Fruit fly (Drosophila melanogaster): ENCODE results near the gene kdn.

kdn gene

dm6 chrX:6366357-6366691 lies 15.9 kb downstream of the kdn start (continued):
- TF ChIP-seq spab (GFP tag; optimal IDR thresholded peaks at IDR 0.05) = peak; percentile 62
- TF ChIP-seq CG6808 (GFP tag; optimal IDR thresholded peaks at IDR 0.05) = peak; percentile 54
- TF ChIP-seq acj6 (GFP tag; optimal IDR thresholded peaks at IDR 0.05) = peak; percentile 87
- peak; percentile 69 for TF ChIP-seq CG1621 (tag; optimal IDR thresholded peaks at IDR 0.05)
- TF ChIP-seq Hr4 (GFP tag; optimal IDR thresholded peaks at IDR 0.05) = peak; percentile 95
- peak; percentile 83 for TF ChIP-seq CG4318 (GFP tag; optimal IDR thresholded peaks at IDR 0.05)
- peak; percentile 90 for TF ChIP-seq CG6792 (GFP tag; optimal IDR thresholded peaks at IDR 0.05)
- TF ChIP-seq fkh (GFP tag; optimal IDR thresholded peaks at IDR 0.05) = peak; percentile 47
- TF ChIP-seq CG32006 (GFP tag; optimal IDR thresholded peaks at IDR 0.05) = peak; percentile 93
- peak; percentile 94 for TF ChIP-seq Met (GFP tag; optimal IDR thresholded peaks at IDR 0.05)
- peak; percentile 88 for TF ChIP-seq Eip75B (GFP tag; optimal IDR thresholded peaks at IDR 0.05)
- peak; percentile 71 for TF ChIP-seq Ets96B (tag; optimal IDR thresholded peaks at IDR 0.05)
- TF ChIP-seq CG34406 (GFP tag; optimal IDR thresholded peaks at IDR 0.05) = peak; percentile 82

DNA sequence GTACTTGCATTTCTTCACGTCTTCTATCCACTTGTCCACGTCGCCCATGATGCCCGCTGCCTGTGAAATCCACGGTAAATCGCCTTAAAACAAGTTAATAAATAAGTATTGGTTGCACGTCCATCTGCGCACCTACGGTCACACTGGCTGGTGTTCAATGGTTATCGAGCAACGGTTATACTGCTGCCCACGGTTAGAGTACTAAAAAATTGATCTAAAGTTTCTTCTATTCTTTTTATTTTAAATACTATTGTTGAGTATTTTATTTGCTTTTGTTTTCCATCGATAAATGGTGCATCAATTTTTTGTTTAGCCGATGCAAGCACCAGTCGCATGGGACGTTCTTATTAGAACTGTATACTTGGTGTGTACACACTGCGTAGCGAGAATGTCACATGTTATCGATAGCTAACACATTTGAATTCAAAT lies 22.4 kb downstream of the kdn start, which contains the start of gene PpV:
PpV (minus strand) TSS at position 147 of the 429 bp plus-strand sequence.
- TF ChIP-seq CG10669 (GFP tag; optimal IDR thresholded peaks at IDR 0.05) = no peak
- no peak for TF ChIP-seq CG7368 (GFP tag; optimal IDR thresholded peaks at IDR 0.05)
- no peak for TF ChIP-seq dac (GFP tag; optimal IDR thresholded peaks at IDR 0.05)
- TF ChIP-seq CG10631 (GFP tag; optimal IDR thresholded peaks at IDR 0.05) = no peak
- TF ChIP-seq Hr38 (GFP tag; optimal IDR thresholded peaks at IDR 0.05) = no peak
- no peak for TF ChIP-seq svp (GFP tag)
- no peak for TF ChIP-seq Blimp-1 (GFP tag; optimal IDR thresholded peaks at IDR 0.05)
- no peak for TF ChIP-seq CG8319 (GFP tag; optimal IDR thresholded peaks at IDR 0.05)
- no peak for TF ChIP-seq acj6 (GFP tag; optimal IDR thresholded peaks at IDR 0.05)
- no peak for TF ChIP-seq Hr39 (GFP tag; optimal IDR thresholded peaks at IDR 0.05)
- TF ChIP-seq achi (GFP tag; optimal IDR thresholded peaks at IDR 0.05) = peak; percentile 28
- TF ChIP-seq CG8119 (GFP tag; IDR thresholded peaks at IDR 0.05) = no peak
- no peak for TF ChIP-seq pdm3 (GFP tag; optimal IDR thresholded peaks at IDR 0.05)
- TF ChIP-seq Sox102F (GFP tag; optimal IDR thresholded peaks at IDR 0.05) = no peak
- TF ChIP-seq CG4318 (GFP tag; optimal IDR thresholded peaks at IDR 0.05) = no peak
- peak; percentile 5 for TF ChIP-seq CG3032 (tag; optimal IDR thresholded peaks at IDR 0.05)
- no peak for TF ChIP-seq esn (GFP tag; optimal IDR thresholded peaks at IDR 0.05)
- no peak for TF ChIP-seq Ets21C (GFP tag; optimal IDR thresholded peaks at IDR 0.05)
- TF ChIP-seq eg (GFP tag; IDR thresholded peaks at IDR 0.05) = no peak
- peak; percentile 55 for TF ChIP-seq fkh (GFP tag; optimal IDR thresholded peaks at IDR 0.05)
- TF ChIP-seq CG15336 (GFP tag; IDR thresholded peaks at IDR 0.05) = no peak
- no peak for TF ChIP-seq CG9139 (GFP tag; optimal IDR thresholded peaks at IDR 0.05)
- no peak for TF ChIP-seq Eip75B (GFP tag; optimal IDR thresholded peaks at IDR 0.05)
- TF ChIP-seq Sox14 (GFP tag; optimal IDR thresholded peaks at IDR 0.05) = peak; percentile 21
- TF ChIP-seq CG8632 (GFP tag; optimal IDR thresholded peaks at IDR 0.05) = no peak
- TF ChIP-seq fd59A (GFP tag; optimal IDR thresholded peaks at IDR 0.05) = no peak
- TF ChIP-seq Eip78C (GFP tag) = peak; percentile 14
- TF ChIP-seq topi (GFP tag; optimal IDR thresholded peaks at IDR 0.05) = peak; percentile 2
- TF ChIP-seq CG6854 (GFP tag; optimal IDR thresholded peaks at IDR 0.05) = no peak
- TF ChIP-seq dsx (GFP tag; optimal IDR thresholded peaks at IDR 0.05; ENCODE audit: poor library complexity, severe bottlenecking) = peak; percentile 14
- no peak for TF ChIP-seq Smox (GFP tag; optimal IDR thresholded peaks at IDR 0.05)

DNA sequence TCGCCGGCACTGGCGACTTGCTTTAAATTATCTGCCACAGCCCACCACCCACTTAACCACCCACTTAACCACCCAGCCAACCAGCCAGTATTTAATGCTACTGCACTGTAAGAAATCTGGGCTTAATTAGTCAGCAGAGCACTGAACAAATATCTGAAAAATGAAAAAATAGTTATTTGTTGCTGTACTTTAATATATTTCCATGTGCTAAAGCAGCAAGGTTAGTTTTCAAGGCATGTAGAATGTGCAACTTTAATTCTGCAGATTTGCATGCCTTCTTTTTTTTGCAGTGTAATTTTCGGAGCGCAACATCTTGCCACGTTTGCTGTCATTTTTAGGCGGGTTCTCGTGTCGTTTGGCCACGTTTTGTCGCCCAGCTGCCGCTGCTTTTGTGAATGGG lies 25.2 kb downstream of the kdn start:
- TF ChIP-seq topi (GFP tag; optimal IDR thresholded peaks at IDR 0.05) = no peak
- TF ChIP-seq pdm3 (GFP tag; optimal IDR thresholded peaks at IDR 0.05) = peak; percentile 4
- peak; percentile 30 for TF ChIP-seq Hr39 (GFP tag; optimal IDR thresholded peaks at IDR 0.05)
- TF ChIP-seq Sox15 (GFP tag; optimal IDR thresholded peaks at IDR 0.05) = no peak
- TF ChIP-seq lz (GFP tag; optimal IDR thresholded peaks at IDR 0.05) = peak; percentile 6
- peak; percentile 16 for TF ChIP-seq cyc (GFP tag; optimal IDR thresholded peaks at IDR 0.05)
- TF ChIP-seq CG6792 (GFP tag; optimal IDR thresholded peaks at IDR 0.05) = no peak
- peak; percentile 33; the same call in 1 of the 3 replicates for TF ChIP-seq CG6163 (GFP tag; IDR thresholded peaks at IDR 0.05)
- TF ChIP-seq net (GFP tag; optimal IDR thresholded peaks at IDR 0.05) = no peak
- TF ChIP-seq OdsH (GFP tag; optimal IDR thresholded peaks at IDR 0.05) = no peak
- peak; percentile 5 for TF ChIP-seq CG32006 (GFP tag; optimal IDR thresholded peaks at IDR 0.05)
- TF ChIP-seq Ets96B (tag; optimal IDR thresholded peaks at IDR 0.05) = no peak
- no peak for TF ChIP-seq Gug (GFP tag; IDR thresholded peaks at IDR 0.05)
- peak; percentile 67 for TF ChIP-seq Eip78C (GFP tag)
- TF ChIP-seq dsx (GFP tag; optimal IDR thresholded peaks at IDR 0.05; ENCODE audit: poor library complexity, severe bottlenecking) = no peak
- no peak for TF ChIP-seq CG16779 (tag; optimal IDR thresholded peaks at IDR 0.05)
- TF ChIP-seq Sox102F (GFP tag; optimal IDR thresholded peaks at IDR 0.05) = no peak
- TF ChIP-seq CG6276 (GFP tag; optimal IDR thresholded peaks at IDR 0.05) = no peak

Measured in whole organism, prepupa.